Worm (Caenorhabditis elegans): ENCODE results near the gene nlp-79.

ce11 chrIV:13154391-13155283 lies 5.3 kb downstream of the nlp-79 start, which contains the start of the genes crld-1 and msh-5:
- no peak for TF ChIP-seq C38D4.7 (GFP tag; optimal IDR thresholded peaks at IDR 0.05)
- no peak for TF ChIP-seq ttx-3 (tag; optimal IDR thresholded peaks at IDR 0.05)
- no peak for TF ChIP-seq dve-1 (tag; optimal IDR thresholded peaks at IDR 0.05)
- no peak for TF ChIP-seq lin-11 (tag; optimal IDR thresholded peaks at IDR 0.05)
- TF ChIP-seq gmeb-2 (tag; optimal IDR thresholded peaks at IDR 0.05) = no peak
- TF ChIP-seq pros-1 (tag; optimal IDR thresholded peaks at IDR 0.05) = no peak
- no peak for TF ChIP-seq pat-9 (tag; optimal IDR thresholded peaks at IDR 0.05)

Data from whole organism, late embryonic.